Fruit fly (Drosophila melanogaster) whole organism, prepupa: ENCODE results near the gene dnc.

Source experiments
- Blimp-1 ChIP-seq: fragments of 200-800 bp; sonication (Bioruptor generic); optimal IDR thresholded peaks from 3 replicates; lab custom pipeline; 2017; ENCODE audit warnings: missing biosample characterization, missing genetic modification characterization, mild to moderate bottlenecking, moderate library complexity, missing genetic modification reagents
- CG10631 ChIP-seq: fragments of 200-800 bp; sonication (Bioruptor generic); optimal IDR thresholded peaks from 2 replicates; lab custom pipeline; 2016; ENCODE audit warnings: missing biosample characterization, missing genetic modification characterization
- CG10669 ChIP-seq: fragments of 200-800 bp; sonication (Bioruptor generic); optimal IDR thresholded peaks from 3 replicates; lab custom pipeline; 2018; ENCODE audit warnings: missing biosample characterization, mild to moderate bottlenecking, missing genetic modification characterization, moderate library complexity
- CG11294 ChIP-seq: fragments of 200-800 bp; sonication (Bioruptor generic); IDR thresholded peaks from 2 replicates; pipeline ENCODE4 v1.3.6; 2022; ENCODE audit warnings: missing biosample characterization, missing genetic modification characterization
- CG16779 ChIP-seq: fragments of 200-800 bp; sonication (Bioruptor generic); optimal IDR thresholded peaks from 3 replicates; lab custom pipeline; 2017; ENCODE audit warnings: missing biosample characterization, mild to moderate bottlenecking, missing genetic modification characterization
- CG3032 ChIP-seq: fragments of 200-800 bp; optimal IDR thresholded peaks from 2 replicates; lab custom pipeline; 2019; ENCODE audit warnings: missing biosample characterization, mild to moderate bottlenecking, missing genetic modification characterization, moderate library complexity
- CG31627 ChIP-seq: fragments of 200-800 bp; sonication (Bioruptor generic); optimal IDR thresholded peaks from 3 replicates; lab custom pipeline; 2016; ENCODE audit warnings: missing biosample characterization, missing genetic modification characterization
- CG32006 ChIP-seq: fragments of 200-800 bp; sonication (Bioruptor generic); optimal IDR thresholded peaks from 3 replicates; lab custom pipeline; 2017; ENCODE audit warnings: missing biosample characterization, mild to moderate bottlenecking, missing genetic modification characterization
- CG34406 ChIP-seq: fragments of 200-800 bp; sonication (Bioruptor generic); optimal IDR thresholded peaks from 3 replicates; lab custom pipeline; 2016; ENCODE audit warnings: missing biosample characterization, missing genetic modification characterization
- CG3919 ChIP-seq: fragments of 200-800 bp; sonication (Bioruptor generic); optimal IDR thresholded peaks from 3 replicates; lab custom pipeline; 2016; ENCODE audit warnings: missing biosample characterization, missing genetic modification characterization
- CG4318 ChIP-seq: fragments of 200-800 bp; sonication (Bioruptor generic); optimal IDR thresholded peaks from 3 replicates; lab custom pipeline; 2017; ENCODE audit warnings: missing biosample characterization, mild to moderate bottlenecking, missing genetic modification characterization
- CG6163 ChIP-seq: fragments of 200-800 bp; sonication (Bioruptor generic); IDR thresholded peaks from 3 replicates; pipeline ENCODE4 v1.3.6; 2022; ENCODE audit warnings: missing biosample characterization, missing genetic modification characterization
- CG6276 ChIP-seq: fragments of 200-800 bp; sonication (Bioruptor generic); optimal IDR thresholded peaks from 2 replicates; lab custom pipeline; 2017; ENCODE audit warnings: missing biosample characterization, mild to moderate bottlenecking, missing genetic modification characterization
- CG6792 ChIP-seq: fragments of 200-800 bp; sonication (Bioruptor generic); optimal IDR thresholded peaks from 3 replicates; lab custom pipeline; 2016; ENCODE audit warnings: missing biosample characterization, missing genetic modification characterization
- CG6854 ChIP-seq: fragments of 200-800 bp; sonication (Bioruptor generic); optimal IDR thresholded peaks from 2 replicates; lab custom pipeline; 2017; ENCODE audit warnings: missing biosample characterization, mild to moderate bottlenecking, missing genetic modification characterization
- CG7368 ChIP-seq: fragments of 200-800 bp; sonication (Bioruptor generic); optimal IDR thresholded peaks from 3 replicates; lab custom pipeline; 2016; ENCODE audit warnings: missing biosample characterization, missing genetic modification characterization
- CG8119 ChIP-seq: fragments of 200-800 bp; sonication (Bioruptor generic); IDR thresholded peaks from 3 replicates; pipeline ENCODE4 v1.3.6; 2022; ENCODE audit warnings: missing biosample characterization, missing genetic modification characterization
- CG8632 ChIP-seq: fragments of 200-800 bp; sonication (Bioruptor generic); optimal IDR thresholded peaks from 3 replicates; lab custom pipeline; 2016; ENCODE audit warnings: missing biosample characterization, missing genetic modification characterization
- Eip75B ChIP-seq: fragments of 200-800 bp; sonication (Bioruptor generic); optimal IDR thresholded peaks from 3 replicates; lab custom pipeline; 2016; ENCODE audit warnings: missing biosample characterization, missing genetic modification characterization
- Eip78C ChIP-seq: fragments of 200-800 bp; sonication (Bioruptor generic); peaks from one replicate; lab custom pipeline; 2016; ENCODE audit warnings: missing biosample characterization, missing genetic modification characterization
- Eip93F ChIP-seq: fragments of 200-800 bp; sonication (Bioruptor generic); optimal IDR thresholded peaks from 2 replicates; lab custom pipeline; 2016; ENCODE audit warnings: missing biosample characterization, mild to moderate bottlenecking, missing genetic modification characterization
- Ets96B ChIP-seq: fragments of 200-800 bp; optimal IDR thresholded peaks from 2 replicates; lab custom pipeline; 2019; ENCODE audit warnings: missing biosample characterization, mild to moderate bottlenecking, missing genetic modification characterization, moderate library complexity
- Hr38 ChIP-seq: sonication (Bioruptor generic); optimal IDR thresholded peaks from 2 replicates; lab custom pipeline; 2016; ENCODE audit warnings: missing biosample characterization, missing genetic modification characterization
- Hr39 ChIP-seq: fragments of 200-800 bp; sonication (Bioruptor generic); optimal IDR thresholded peaks from 2 replicates; lab custom pipeline; 2016; ENCODE audit warnings: missing biosample characterization, missing genetic modification characterization
- Hr4 ChIP-seq: fragments of 200-800 bp; sonication (Bioruptor generic); optimal IDR thresholded peaks from 3 replicates; lab custom pipeline; 2016; ENCODE audit warnings: missing biosample characterization, missing genetic modification characterization
- Smox ChIP-seq: fragments of 200-800 bp; sonication (Bioruptor generic); optimal IDR thresholded peaks from 3 replicates; lab custom pipeline; 2016; ENCODE audit warnings: missing biosample characterization, missing genetic modification characterization
- Sox15 ChIP-seq: fragments of 200-800 bp; sonication (Bioruptor generic); optimal IDR thresholded peaks from 3 replicates; lab custom pipeline; 2016; ENCODE audit warnings: missing biosample characterization, missing genetic modification characterization
- achi ChIP-seq: fragments of 200-800 bp; sonication (Bioruptor generic); optimal IDR thresholded peaks from 3 replicates; lab custom pipeline; 2016; ENCODE audit warnings: missing biosample characterization, missing genetic modification characterization
- acj6 ChIP-seq: fragments of 200-800 bp; sonication (Bioruptor generic); optimal IDR thresholded peaks from 3 replicates; lab custom pipeline; 2016; ENCODE audit warnings: missing biosample characterization, missing genetic modification characterization
- cyc ChIP-seq: fragments of 200-800 bp; sonication (Bioruptor generic); optimal IDR thresholded peaks from 3 replicates; lab custom pipeline; 2016; ENCODE audit warnings: missing biosample characterization, missing genetic modification characterization
- dac ChIP-seq: fragments of 200-800 bp; sonication (Bioruptor generic); optimal IDR thresholded peaks from 2 replicates; lab custom pipeline; 2017; ENCODE audit warnings: missing biosample characterization, mild to moderate bottlenecking, missing genetic modification characterization
- dsx ChIP-seq: fragments of 200-800 bp; optimal IDR thresholded peaks from 3 replicates; lab custom pipeline; 2019; ENCODE audit warnings: missing biosample characterization, mild to moderate bottlenecking, missing genetic modification characterization, moderate library complexity; ENCODE audit not compliant: poor library complexity, severe bottlenecking
- eg ChIP-seq: fragments of 200-800 bp; sonication (Bioruptor generic); IDR thresholded peaks from 3 replicates; pipeline ENCODE4 v1.3.6; 2022; ENCODE audit warnings: missing biosample characterization, missing genetic modification characterization
- esn ChIP-seq: fragments of 200-800 bp; sonication (Bioruptor generic); optimal IDR thresholded peaks from 2 replicates; lab custom pipeline; 2016; ENCODE audit warnings: missing biosample characterization, mild to moderate bottlenecking, missing genetic modification characterization, moderate library complexity
- fd59A ChIP-seq: fragments of 200-800 bp; sonication (Bioruptor generic); optimal IDR thresholded peaks from 2 replicates; lab custom pipeline; 2017; ENCODE audit warnings: missing biosample characterization, mild to moderate bottlenecking, missing genetic modification characterization, missing genetic modification reagents
- fd85E ChIP-seq: fragments of 200-800 bp; sonication (Bioruptor generic); optimal IDR thresholded peaks from 3 replicates; lab custom pipeline; 2016; ENCODE audit warnings: missing biosample characterization, missing genetic modification characterization
- fkh ChIP-seq: fragments of 200-800 bp; sonication (Bioruptor generic); optimal IDR thresholded peaks from 3 replicates; lab custom pipeline; 2017; ENCODE audit warnings: missing biosample characterization, mild to moderate bottlenecking, missing genetic modification characterization, moderate library complexity
- lz ChIP-seq: fragments of 200-800 bp; sonication (Bioruptor generic); optimal IDR thresholded peaks from 3 replicates; lab custom pipeline; 2016; ENCODE audit warnings: missing biosample characterization, missing genetic modification characterization
- net ChIP-seq: fragments of 200-800 bp; sonication (Bioruptor generic); optimal IDR thresholded peaks from 3 replicates; lab custom pipeline; 2016; ENCODE audit warnings: missing biosample characterization, missing genetic modification characterization
- salr ChIP-seq, 2 experiments: fragments of 200-800 bp; sonication (Bioruptor generic); optimal IDR thresholded peaks; 3 replicates each; lab custom pipeline; 2016 to 2018; ENCODE audit warnings: missing biosample characterization in 2 of 2, missing genetic modification characterization in 2 of 2, mild to moderate bottlenecking in 1 of 2
- spab ChIP-seq: fragments of 200-800 bp; sonication (Bioruptor generic); optimal IDR thresholded peaks from 2 replicates; lab custom pipeline; 2017; ENCODE audit warnings: missing biosample characterization, mild to moderate bottlenecking, missing genetic modification characterization, missing genetic modification reagents
- ss ChIP-seq, 2 experiments: fragments of 200-800 bp; sonication (Bioruptor generic); optimal IDR thresholded peaks; 2 replicates in 1 of 2; 3 replicates in 1 of 2; lab custom pipeline; 2017 to 2018; ENCODE audit warnings: mild to moderate bottlenecking in 2 of 2, missing biosample characterization in 2 of 2, missing genetic modification characterization in 2 of 2, moderate library complexity in 1 of 2
- svp ChIP-seq: fragments of 200-800 bp; sonication (Bioruptor generic); peaks from one replicate; lab custom pipeline; 2016; ENCODE audit warnings: missing biosample characterization, missing genetic modification characterization
- topi ChIP-seq: fragments of 200-800 bp; sonication (Bioruptor generic); optimal IDR thresholded peaks from 3 replicates; lab custom pipeline; 2016; ENCODE audit warnings: missing biosample characterization, missing genetic modification characterization
- vri ChIP-seq: fragments of 200-800 bp; sonication (Bioruptor generic); optimal IDR thresholded peaks from 3 replicates; lab custom pipeline; 2016; ENCODE audit warnings: missing biosample characterization, mild to moderate bottlenecking, missing genetic modification characterization

dnc gene

dm6 chrX:3354439-3354838 lies 178.2 kb downstream of the dnc start:
- TF ChIP-seq net (GFP tag; lab: Kevin White, UChicago), result no peak
- TF ChIP-seq CG10631 (GFP tag; lab: Kevin White, UChicago), result no peak
- no peak for TF ChIP-seq CG8632 (GFP tag; lab: Kevin White, UChicago)
- TF ChIP-seq CG6276, result no peak
- TF ChIP-seq CG34406, result no peak
- TF ChIP-seq fkh (GFP tag; lab: Kevin White, UChicago), result peak; percentile 75

dm6 chrX:3355180-3355579 lies 178.9 kb downstream of the dnc start:
- TF ChIP-seq acj6, result no peak
- TF ChIP-seq Eip75B (GFP tag; lab: Kevin White, UChicago), result no peak
- no peak for TF ChIP-seq Ets96B (tag; lab: Kevin White, UChicago)
- TF ChIP-seq Blimp-1, result no peak
- no peak for TF ChIP-seq Sox15 (GFP tag; lab: Kevin White, UChicago)
- TF ChIP-seq achi (GFP tag; lab: Kevin White, UChicago), result no peak
- TF ChIP-seq CG3919, result no peak
- TF ChIP-seq CG7368 (GFP tag; lab: Kevin White, UChicago), result no peak
- TF ChIP-seq CG11294 (GFP tag; lab: Robert Waterston, UW), result no peak
- no peak for TF ChIP-seq spab (GFP tag; lab: Kevin White, UChicago)
- TF ChIP-seq CG32006 (GFP tag; lab: Kevin White, UChicago), result peak; percentile 25
- TF ChIP-seq Hr4 (GFP tag; lab: Kevin White, UChicago), result no peak
- TF ChIP-seq topi (GFP tag; lab: Kevin White, UChicago), result no peak
- TF ChIP-seq svp (GFP tag; lab: Kevin White, UChicago), result peak; percentile 19
- TF ChIP-seq Eip93F, result no peak
- TF ChIP-seq dac (GFP tag; lab: Kevin White, UChicago), result no peak
- TF ChIP-seq Eip78C (GFP tag; lab: Kevin White, UChicago), result peak; percentile 9
- no peak for TF ChIP-seq esn (GFP tag; lab: Kevin White, UChicago)
- no peak for TF ChIP-seq CG6854 (GFP tag; lab: Kevin White, UChicago)
- TF ChIP-seq CG6163 (GFP tag; lab: Robert Waterston, UW), result 0 out of 3 replicates have a peak, but pooled peaks have one; percentile 38
- TF ChIP-seq CG16779, result no peak
- TF ChIP-seq CG10669 (GFP tag; lab: Kevin White, UChicago), result no peak
- no peak for TF ChIP-seq fd85E (GFP tag; lab: Kevin White, UChicago)
- no peak for TF ChIP-seq Hr38 (GFP tag; lab: Kevin White, UChicago)
- TF ChIP-seq dsx, result no peak
- no peak for TF ChIP-seq CG31627 (GFP tag; lab: Kevin White, UChicago)
- TF ChIP-seq Hr39, result no peak
- TF ChIP-seq fd59A (GFP tag; lab: Kevin White, UChicago), result no peak
- TF ChIP-seq net (GFP tag; lab: Kevin White, UChicago), result no peak
- TF ChIP-seq Smox (GFP tag; lab: Kevin White, UChicago), result no peak
- TF ChIP-seq CG4318 (GFP tag; lab: Kevin White, UChicago), result no peak
- TF ChIP-seq lz (GFP tag; lab: Kevin White, UChicago), result no peak
- no peak for TF ChIP-seq CG3032
- TF ChIP-seq salr (GFP tag; optimal IDR thresholded peaks at IDR 0.05; lab: Kevin White, UChicago), result no peak
- peak; percentile 10 for TF ChIP-seq CG10631 (GFP tag; lab: Kevin White, UChicago)
- TF ChIP-seq CG8119 (GFP tag; lab: Robert Waterston, UW), result 0 out of 3 replicates have a peak, but pooled peaks have one; percentile 21
- TF ChIP-seq cyc, result no peak
- no peak for TF ChIP-seq CG34406
- TF ChIP-seq vri (GFP tag; lab: Kevin White, UChicago), result no peak
- no peak for TF ChIP-seq CG6792 (GFP tag; lab: Kevin White, UChicago)
- 0 out of 3 replicates have a peak, but pooled peaks have one; percentile 44 for TF ChIP-seq eg (GFP tag; lab: Robert Waterston, UW)
- TF ChIP-seq ss (GFP tag; optimal IDR thresholded peaks at IDR 0.05; lab: Kevin White, UChicago), result no peak
